Worm (Caenorhabditis elegans): ENCODE measurements around the gene try-5.

try-5 gene

ce11 chrV:9382538-9383328 lies 35.9 kb downstream of the try-5 start:
- TF ChIP-seq dpl-1 (GFP tag; optimal IDR thresholded peaks at IDR 0.05) (peak in 2 of 3 experiments; percentile 4 to 15), unc-98 (GFP tag; IDR thresholded peaks at IDR 0.05) (no peak), sox-4 (tag; optimal IDR thresholded peaks at IDR 0.05) (no peak), hlh-4 (tag; optimal IDR thresholded peaks at IDR 0.05) (no peak), lin-35 (GFP tag; optimal IDR thresholded peaks at IDR 0.05) (peak in 1 of 2 experiments; percentile 7), efl-1 (optimal IDR thresholded peaks at IDR 0.05) (peak in 1 of 2 experiments; percentile 19), efl-1 (GFP tag; optimal IDR thresholded peaks at IDR 0.05 in 1 of 2) (peak in 1 of 2 experiments; percentile 67)

ce11 chrV:9384359-9384758 lies 37.5 kb downstream of the try-5 start:
- TF ChIP-seq ceh-63 (GFP tag; optimal IDR thresholded peaks at IDR 0.05), result no peak
- TF ChIP-seq nhr-11 (tag; optimal IDR thresholded peaks at IDR 0.05), result no peak
- TF ChIP-seq fkh-4 (tag; optimal IDR thresholded peaks at IDR 0.05; ENCODE audit: borderline replicate concordance), result no peak
- TF ChIP-seq tlp-1 (tag; optimal IDR thresholded peaks at IDR 0.05), result no peak
- TF ChIP-seq nhr-19 (GFP tag; conservative IDR thresholded peaks at IDR 0.05), result no peak
- no peak for TF ChIP-seq blmp-1 (tag; optimal IDR thresholded peaks at IDR 0.05)
- no peak for TF ChIP-seq mep-1 (tag; optimal IDR thresholded peaks at IDR 0.05)
- no peak for TF ChIP-seq C34B4.2 (tag; optimal IDR thresholded peaks at IDR 0.05)
- TF ChIP-seq unc-62 (GFP tag; optimal IDR thresholded peaks at IDR 0.05), result no peak

DNA sequence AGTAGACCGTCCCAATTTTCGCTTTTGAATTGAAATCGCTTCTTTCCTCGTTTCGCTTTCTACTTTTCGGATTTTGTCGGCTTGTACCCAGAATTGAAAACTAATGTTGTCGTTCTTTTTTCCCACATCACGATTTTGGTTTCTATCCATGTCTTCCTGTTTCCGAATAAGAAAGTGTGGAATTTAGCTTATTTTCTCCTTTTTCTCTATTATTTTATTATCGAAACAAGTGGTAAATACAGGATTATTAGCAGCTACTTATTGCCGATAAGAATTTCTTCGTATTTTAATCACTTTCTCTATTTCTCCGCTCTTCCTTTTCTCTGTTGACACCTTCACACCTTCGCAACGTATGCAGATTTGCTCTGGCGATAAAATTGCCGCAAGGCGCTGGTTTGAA lies 38.1 kb downstream of the try-5 start:
- no peak for TF ChIP-seq lin-35 (GFP tag; optimal IDR thresholded peaks at IDR 0.05)
- TF ChIP-seq irx-1 (tag; optimal IDR thresholded peaks at IDR 0.05), result no peak
- peak; percentile 25 for TF ChIP-seq blmp-1 (tag; optimal IDR thresholded peaks at IDR 0.05)
- TF ChIP-seq ceh-82 (tag; optimal IDR thresholded peaks at IDR 0.05), result no peak
- TF ChIP-seq lin-15B (tag; optimal IDR thresholded peaks at IDR 0.05), result no peak
- TF ChIP-seq efl-1 (optimal IDR thresholded peaks at IDR 0.05), result no peak
- peak in 1 of 2 experiments; percentile 62 for TF ChIP-seq efl-1 (GFP tag; optimal IDR thresholded peaks at IDR 0.05 in 1 of 2)
- no peak for TF ChIP-seq aly-2 (tag; optimal IDR thresholded peaks at IDR 0.05)
- no peak for TF ChIP-seq ceh-8 (GFP tag; optimal IDR thresholded peaks at IDR 0.05)
- TF ChIP-seq ces-1 (GFP tag; optimal IDR thresholded peaks at IDR 0.05), result no peak
- TF ChIP-seq C16A3.4 (tag; optimal IDR thresholded peaks at IDR 0.05), result no peak
- TF ChIP-seq fkh-10 (GFP tag; optimal IDR thresholded peaks at IDR 0.05), result no peak
- no peak for TF ChIP-seq sox-4 (tag; optimal IDR thresholded peaks at IDR 0.05)
- no peak for TF ChIP-seq lin-39 (tag; optimal IDR thresholded peaks at IDR 0.05)
- no peak for TF ChIP-seq fkh-4 (tag; optimal IDR thresholded peaks at IDR 0.05; ENCODE audit: borderline replicate concordance)
- no peak for TF ChIP-seq nhr-71 (tag; optimal IDR thresholded peaks at IDR 0.05)

ce11 chrV:9386143-9386542 lies 39.3 kb downstream of the try-5 start, which contains the start of gene hum-2:
hum-2 (plus strand) TSS chrV:9386175.
- TF ChIP-seq lin-35 (GFP tag; optimal IDR thresholded peaks at IDR 0.05), result no peak
- TF ChIP-seq efl-1 (optimal IDR thresholded peaks at IDR 0.05), result no peak
- peak in 1 of 2 experiments; percentile 45 for TF ChIP-seq efl-1 (GFP tag; optimal IDR thresholded peaks at IDR 0.05 in 1 of 2)

DNA sequence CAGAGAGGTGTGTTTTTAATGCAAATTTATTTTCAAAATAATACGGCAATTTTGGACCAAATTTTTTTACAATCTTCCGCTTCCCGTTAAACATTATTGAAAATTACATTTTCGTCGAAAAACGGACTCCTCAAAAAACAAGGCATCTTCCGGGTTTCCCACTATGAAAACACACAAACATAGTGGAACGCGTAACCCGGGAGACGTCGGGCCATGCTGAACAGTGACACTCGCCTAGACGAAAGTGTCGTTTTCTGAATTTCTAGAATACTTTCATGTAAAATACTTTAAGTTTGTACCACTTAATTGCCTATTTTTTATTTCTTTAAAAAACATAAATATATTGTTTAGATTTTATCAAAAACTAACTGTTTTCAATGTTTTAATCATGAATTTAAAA lies 45.1 kb downstream of the try-5 start:
- peak; percentile 36; the same call in 1 of the 2 replicates for TF ChIP-seq nhr-19 (GFP tag; conservative IDR thresholded peaks at IDR 0.05)
- no peak for TF ChIP-seq nhr-71 (tag; optimal IDR thresholded peaks at IDR 0.05)
- TF ChIP-seq pag-3 (tag; optimal IDR thresholded peaks at IDR 0.05; ENCODE audit: borderline replicate concordance, insufficient read depth), result no peak
- peak; percentile 22 for TF ChIP-seq snu-23 (GFP tag; optimal IDR thresholded peaks at IDR 0.05)
- TF ChIP-seq lsy-2 (tag; optimal IDR thresholded peaks at IDR 0.05), result no peak
- TF ChIP-seq C34B4.2 (tag; optimal IDR thresholded peaks at IDR 0.05), result no peak
- TF ChIP-seq efl-1 (optimal IDR thresholded peaks at IDR 0.05), result peak in 1 of 2 experiments; percentile 25
- TF ChIP-seq efl-1 (GFP tag; optimal IDR thresholded peaks at IDR 0.05 in 1 of 2), result no peak
- peak; percentile 47 for TF ChIP-seq rnt-1 (tag; optimal IDR thresholded peaks at IDR 0.05)
- no peak for TF ChIP-seq lin-15B (tag; optimal IDR thresholded peaks at IDR 0.05)
- TF ChIP-seq Y116A8C.19 (tag; optimal IDR thresholded peaks at IDR 0.05; ENCODE audit: borderline replicate concordance), result no peak
- no peak for TF ChIP-seq unc-30 (tag; optimal IDR thresholded peaks at IDR 0.05)
- no peak for TF ChIP-seq pax-3 (tag; optimal IDR thresholded peaks at IDR 0.05)
- TF ChIP-seq unc-130 (tag; optimal IDR thresholded peaks at IDR 0.05), result no peak
- TF ChIP-seq ceh-88 (GFP tag; IDR thresholded peaks at IDR 0.05), result no peak
- TF ChIP-seq snpc-4 (tag; optimal IDR thresholded peaks at IDR 0.05), result peak; percentile 97
- TF ChIP-seq lin-14 (GFP tag; optimal IDR thresholded peaks at IDR 0.05), result peak; percentile 20
- TF ChIP-seq grh-1 (GFP tag; IDR thresholded peaks at IDR 0.05), result 0 out of 2 replicates have a peak, but pooled peaks have one; percentile 15
- peak; percentile 9 for TF ChIP-seq nhr-85 (tag)
- TF ChIP-seq nhr-47 (tag; optimal IDR thresholded peaks at IDR 0.05), result peak; percentile 32
- no peak for TF ChIP-seq jun-1 (tag; optimal IDR thresholded peaks at IDR 0.05)
- TF ChIP-seq tlp-1 (tag; optimal IDR thresholded peaks at IDR 0.05), result no peak

All from whole organism, L1 larva.